Worm (Caenorhabditis elegans) whole organism, dauer: ENCODE data around the gene C36C9.6.
"Not testable (repeated sequence)": the region's sequence is repeated elsewhere in the genome, so short reads cannot be mapped to it uniquely, and the experiment has no call there.

Source experiments
- unc-62 ChIP-seq: sonication (generic microtip); optimal IDR thresholded peaks from 2 replicates; lab custom pipeline; 2017; ENCODE audit warnings: missing biosample characterization, missing genetic modification reagents, missing genetic modification characterization

The C36C9.6 gene

ce11 chrX:1690894-1691293 is at the start of gene C36C9.6:
Gene C36C9.6 (minus strand): TSS chrX:1690994.
- TF ChIP-seq unc-62 (GFP tag; lab: Kevin White, UChicago): not testable (repeated sequence)

DNA sequence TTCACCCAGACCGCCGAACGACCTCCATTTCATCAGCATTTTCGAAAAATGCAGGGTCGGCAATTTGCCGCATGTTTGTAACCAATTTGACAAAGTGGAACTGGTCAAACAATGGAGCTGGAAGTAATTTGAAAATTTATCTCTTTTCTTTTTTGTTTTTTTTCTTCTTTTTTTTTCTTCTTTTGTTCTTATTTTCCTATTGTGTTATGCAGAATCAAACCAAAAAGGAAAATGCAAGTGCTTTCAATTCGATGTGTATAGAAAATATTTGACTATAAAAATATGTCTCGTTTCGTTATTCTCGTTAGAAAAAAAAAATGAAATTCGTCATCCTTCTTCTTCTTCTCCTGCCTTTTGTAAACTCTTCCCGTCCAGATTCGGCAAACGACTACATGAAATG is 46.8 kb upstream of the C36C9.6 start, which contains the start of gene F07G6.10:
F07G6.10 (plus strand) TSS at position 301 of the 400 bp plus-strand sequence.
- TF ChIP-seq unc-62 (GFP tag; lab: Kevin White, UChicago): no peak

DNA sequence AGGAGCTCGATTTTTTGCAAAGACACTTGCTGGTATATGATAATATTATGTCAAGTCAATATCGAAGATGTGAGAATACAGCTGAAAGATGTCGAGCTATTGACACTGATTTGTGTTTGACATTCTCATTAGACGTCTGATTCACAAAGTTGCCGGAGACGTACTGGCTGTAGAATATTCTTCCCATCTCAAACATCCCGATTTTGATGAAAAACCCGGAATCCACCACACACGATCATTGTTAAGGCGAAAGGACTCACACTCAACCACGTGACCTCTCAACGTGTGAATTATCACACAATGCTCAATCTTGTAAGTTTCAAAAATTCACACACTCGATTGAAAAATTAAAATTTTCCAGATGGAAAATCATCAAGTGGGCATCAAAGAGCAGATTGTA is 45.1 kb upstream of the C36C9.6 start, which contains the start of gene F07G6.12:
F07G6.12 (plus strand) TSS at position 301 of the 400 bp plus-strand sequence.
- no peak for TF ChIP-seq unc-62 (GFP tag; lab: Kevin White, UChicago)

- no peak for TF ChIP-seq unc-62 (GFP tag; lab: Kevin White, UChicago)
These were observed 38.8 kb upstream of the C36C9.6 start, which contains the start of gene dgn-3 for ce11 chrX:1729558-1729957. Gene dgn-3 (plus strand): TSS chrX:1729858.

- no peak for TF ChIP-seq unc-62 (GFP tag; lab: Kevin White, UChicago)
These were observed 36.3 kb upstream of the C36C9.6 start, which contains the start of gene F07G6.2 for ce11 chrX:1727056-1727455. Gene F07G6.2 (plus strand): TSS chrX:1727356.

DNA sequence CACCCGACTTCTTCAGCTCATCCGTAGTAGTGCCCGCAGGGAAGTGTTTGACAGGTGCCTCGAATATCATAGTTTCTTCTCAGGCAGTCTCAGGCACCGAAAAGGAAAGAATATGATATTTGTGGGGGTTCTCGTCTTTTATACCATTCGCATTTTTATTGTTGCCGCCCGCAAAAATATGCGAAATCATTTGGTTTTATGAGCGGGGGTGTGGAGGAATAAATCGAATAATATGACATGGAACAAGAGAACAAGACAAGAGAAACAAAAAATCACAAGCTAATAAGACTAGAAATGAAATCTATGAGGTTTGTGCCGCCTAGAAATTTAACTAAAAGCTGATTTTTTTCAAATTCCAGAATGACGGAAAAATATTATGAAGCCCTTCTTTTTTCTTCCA is 29.6 kb upstream of the C36C9.6 start, which contains the start of gene F07G6.8:
F07G6.8 (minus strand) TSS at position 101 of the 400 bp plus-strand sequence.
- TF ChIP-seq unc-62 (GFP tag; lab: Kevin White, UChicago): no peak

DNA sequence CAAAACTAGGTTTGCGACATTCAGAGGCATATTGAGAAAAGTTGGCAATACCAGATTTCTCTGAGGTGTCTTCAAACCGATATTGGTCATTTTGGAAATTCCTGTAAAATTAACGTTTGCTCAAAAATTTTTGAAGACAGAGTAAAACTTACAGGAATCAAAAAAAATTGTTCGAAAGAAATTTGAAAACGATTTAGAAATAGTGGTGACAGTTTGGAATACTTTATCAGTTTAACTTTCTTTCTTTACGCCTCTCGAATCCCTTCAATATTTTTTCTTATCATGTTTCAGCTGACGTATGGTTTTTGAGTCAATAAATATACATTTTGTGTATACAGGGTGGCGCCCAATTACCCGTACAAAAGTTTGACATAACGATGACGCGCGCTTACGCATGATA is 27.7 kb upstream of the C36C9.6 start, which contains the start of gene fbxa-53:
fbxa-53 (minus strand) TSS at position 101 of the 400 bp plus-strand sequence.
- TF ChIP-seq unc-62 (GFP tag; lab: Kevin White, UChicago): no peak

DNA sequence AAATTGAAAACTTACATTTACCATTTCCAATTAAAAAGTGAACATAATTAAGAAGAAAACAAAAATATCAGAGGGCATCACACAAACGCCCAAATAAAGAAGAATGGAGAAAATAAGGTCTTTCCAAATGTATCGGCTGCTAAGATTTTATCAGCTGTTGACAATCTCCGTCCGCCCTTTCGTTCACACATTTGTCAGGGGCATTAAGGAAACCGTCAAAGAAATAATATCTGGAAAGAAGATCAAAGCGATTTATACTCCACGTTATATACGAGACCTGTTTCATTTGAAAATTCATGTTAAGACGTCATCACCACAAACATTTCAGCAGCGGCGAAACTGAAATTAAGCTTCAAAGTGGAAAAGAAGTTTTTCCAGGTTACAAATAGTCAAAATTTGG is 21.7 kb upstream of the C36C9.6 start, which contains the start of gene fbxa-52:
fbxa-52 (minus strand) TSS at position 101 of the 400 bp plus-strand sequence.
- TF ChIP-seq unc-62 (GFP tag; lab: Kevin White, UChicago): no peak

- no peak for TF ChIP-seq unc-62 (GFP tag; lab: Kevin White, UChicago)
These were observed 15.7 kb upstream of the C36C9.6 start, which contains the start of gene F07G6.5 for ce11 chrX:1706538-1706937. Gene F07G6.5 (minus strand): TSS chrX:1706638.

ce11 chrX:1703840-1704239 is 13.0 kb upstream of the C36C9.6 start, which contains the start of gene C36C9.5:
Gene C36C9.5 (minus strand): TSS chrX:1703940.
- no peak for TF ChIP-seq unc-62 (GFP tag; lab: Kevin White, UChicago)

- TF ChIP-seq unc-62 (GFP tag; lab: Kevin White, UChicago): no peak
These were observed 12.3 kb upstream of the C36C9.6 start for ce11 chrX:1703049-1703448.

DNA sequence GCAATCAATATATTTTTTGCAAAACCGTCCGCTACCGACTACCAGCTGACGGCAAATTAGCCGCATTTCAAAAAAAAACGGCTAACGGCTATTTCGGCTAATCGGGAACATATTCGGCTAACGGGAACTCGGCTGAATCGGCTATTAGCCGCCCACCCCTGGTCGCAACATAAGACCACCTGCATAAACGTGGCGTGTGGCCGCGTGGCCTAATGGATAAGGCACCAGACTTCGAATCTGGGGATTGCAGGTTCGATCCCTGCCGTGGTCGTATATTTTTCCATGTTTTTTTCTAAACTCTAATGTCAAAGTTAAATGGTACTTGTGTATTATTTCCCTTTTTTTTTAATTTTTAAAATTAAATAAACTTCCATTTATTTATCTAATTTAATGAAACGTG is 7.7 kb upstream of the C36C9.6 start:
- no peak for TF ChIP-seq unc-62 (GFP tag; lab: Kevin White, UChicago)

ce11 chrX:1696879-1697278 is 6.1 kb upstream of the C36C9.6 start, which contains the start of gene C36C9.4:
Gene C36C9.4 (minus strand): TSS chrX:1696979.
- not testable (repeated sequence) for TF ChIP-seq unc-62 (GFP tag; lab: Kevin White, UChicago)

ce11 chrX:1689996-1690395 is 798 bp downstream of the C36C9.6 start, which contains the start of gene C36C9.12:
Gene C36C9.12 (minus strand): TSS chrX:1690096.
- not testable (repeated sequence) for TF ChIP-seq unc-62 (GFP tag; lab: Kevin White, UChicago)

- TF ChIP-seq unc-62 (GFP tag; lab: Kevin White, UChicago): not testable (repeated sequence)
These were observed 3.7 kb downstream of the C36C9.6 start, which contains the start of gene C36C9.11 for ce11 chrX:1687079-1687478. Gene C36C9.11 (plus strand): TSS chrX:1687379.

ce11 chrX:1682558-1682957 is 8.2 kb downstream of the C36C9.6 start, which contains the start of gene meg-4:
Gene meg-4 (plus strand): TSS chrX:1682954.
- no peak for TF ChIP-seq unc-62 (GFP tag; lab: Kevin White, UChicago)

DNA sequence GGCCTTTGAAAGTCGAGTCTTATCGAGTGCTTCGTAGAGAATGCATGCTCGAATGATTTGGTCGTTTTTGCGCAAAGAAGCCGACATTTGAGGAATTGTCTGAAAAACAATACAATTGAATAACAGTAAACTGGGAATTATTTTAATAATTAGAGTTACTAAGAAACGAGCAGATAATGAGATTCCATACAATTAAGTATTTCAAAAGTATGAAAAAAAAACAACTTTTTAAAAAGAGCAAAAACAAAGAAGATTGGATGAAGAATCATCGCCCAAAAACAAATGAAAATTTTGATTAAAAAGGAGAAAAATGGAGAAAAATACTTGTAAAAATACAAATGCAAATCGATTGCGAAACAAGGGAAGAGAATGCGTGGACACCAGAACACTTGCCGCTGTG is 12.8 kb downstream of the C36C9.6 start, which contains the start of gene fbxa-170:
fbxa-170 (minus strand) TSS at position 101 of the 400 bp plus-strand sequence.
- TF ChIP-seq unc-62 (GFP tag; lab: Kevin White, UChicago): no peak
